Worm (Caenorhabditis elegans) whole organism, mixed stage, embryonic: ENCODE results near the gene vms-1.

Experiments used
- elt-1 ChIP-seq: sonication (generic microtip); optimal IDR thresholded peaks from 2 replicates; lab custom pipeline; 2017; ENCODE audit warnings: missing genetic modification characterization, mild to moderate bottlenecking, missing compliant biosample characterization, antibody characterized with exemption, moderate library complexity, borderline replicate concordance; ENCODE audit not compliant: insufficient read depth
- lin-32 ChIP-seq: fragments of 200-800 bp; sonication (Bioruptor generic); optimal IDR thresholded peaks from 2 replicates; lab custom pipeline; 2018; ENCODE audit warnings: mild to moderate bottlenecking, missing genetic modification characterization, missing compliant biosample characterization
- pha-4 ChIP-seq: fragments of 150-350 bp; optimal IDR thresholded peaks from 2 replicates; lab custom pipeline; 2018; ENCODE audit warnings: missing biosample characterization, missing genetic modification reagents, missing genetic modification characterization

- TF ChIP-seq pha-4 (tag; lab: Kevin White, UChicago) (no peak), elt-1 (tag; lab: Kevin White, UChicago) (no peak), lin-32 (GFP tag; lab: Kevin White, UChicago) (no peak)
These were observed 27.5 kb downstream of the vms-1 start for ce11 chrIII:8115877-8116276.
